Fruit fly (Drosophila melanogaster) whole organism, embryonic: Measurements from ENCODE around the gene CG33668.
A peak's percentile ranks its signal among the peaks of the same experiment; 100 is the strongest.

Experiments
- Abd-B ChIP-seq: fragments of 200-800 bp; sonication (Bioruptor generic); optimal IDR thresholded peaks from 2 replicates; lab custom pipeline; 2018; ENCODE audit warnings: missing biosample characterization, mild to moderate bottlenecking, missing genetic modification characterization, moderate library complexity
- Antp ChIP-seq: fragments of 200-800 bp; sonication (Bioruptor generic); optimal IDR thresholded peaks from 3 replicates; lab custom pipeline; 2016; ENCODE audit warnings: missing biosample characterization, missing genetic modification characterization
- BtbVII ChIP-seq: fragments of 200-800 bp; sonication (Bioruptor generic); optimal IDR thresholded peaks from 3 replicates; lab custom pipeline; 2017; ENCODE audit warnings: missing biosample characterization, mild to moderate bottlenecking, missing genetic modification characterization
- CG10462 ChIP-seq: fragments of 200-800 bp; sonication (Bioruptor generic); optimal IDR thresholded peaks from 2 replicates; lab custom pipeline; 2016; ENCODE audit warnings: missing biosample characterization, missing genetic modification characterization
- CG10543 ChIP-seq: fragments of 200-800 bp; sonication (Bioruptor generic); optimal IDR thresholded peaks from 3 replicates; lab custom pipeline; 2017; ENCODE audit warnings: missing biosample characterization, mild to moderate bottlenecking, missing genetic modification characterization, moderate library complexity
- CG13296 ChIP-seq: fragments of 200-800 bp; sonication (Bioruptor generic); optimal IDR thresholded peaks from 3 replicates; lab custom pipeline; 2018; ENCODE audit warnings: missing biosample characterization, mild to moderate bottlenecking, missing genetic modification characterization
- CG14050 ChIP-seq: fragments of 200-800 bp; sonication (Bioruptor generic); IDR thresholded peaks from 3 replicates; pipeline ENCODE4 v1.3.6; 2022; ENCODE audit warnings: missing biosample characterization, missing genetic modification characterization
- CG14710 ChIP-seq: fragments of 200-800 bp; sonication (Bioruptor generic); optimal IDR thresholded peaks from 3 replicates; lab custom pipeline; 2019; ENCODE audit warnings: missing biosample characterization, mild to moderate bottlenecking, missing genetic modification characterization, moderate library complexity
- CG15073 ChIP-seq: fragments of 200-800 bp; sonication (Bioruptor generic); optimal IDR thresholded peaks from 2 replicates; lab custom pipeline; 2016; ENCODE audit warnings: missing biosample characterization, missing genetic modification characterization
- CG1603 ChIP-seq: fragments of 200-800 bp; sonication (Bioruptor generic); optimal IDR thresholded peaks from 2 replicates; lab custom pipeline; 2019; ENCODE audit warnings: missing biosample characterization, mild to moderate bottlenecking, missing genetic modification characterization, moderate library complexity
- CG16779 ChIP-seq: fragments of 200-800 bp; sonication (Bioruptor generic); IDR thresholded peaks from 2 replicates; pipeline ENCODE4 v1.3.6; 2022; ENCODE audit warnings: missing biosample characterization, missing genetic modification characterization
- CG2678 ChIP-seq: fragments of 200-800 bp; sonication (Bioruptor generic); optimal IDR thresholded peaks from 3 replicates; lab custom pipeline; 2019; ENCODE audit warnings: missing biosample characterization, mild to moderate bottlenecking, missing genetic modification characterization, moderate library complexity
- CG33213 ChIP-seq: fragments of 200-800 bp; sonication (Bioruptor generic); optimal IDR thresholded peaks from 3 replicates; lab custom pipeline; 2016; ENCODE audit warnings: missing biosample characterization, missing genetic modification characterization
- CG3726 ChIP-seq: fragments of 200-800 bp; sonication (Bioruptor generic); IDR thresholded peaks from 3 replicates; pipeline ENCODE4, ENCODE4 v1.3.6; 2022; ENCODE audit warnings: missing biosample characterization, missing genetic modification characterization
- CG3847 ChIP-seq: fragments of 200-800 bp; sonication (Bioruptor generic); IDR thresholded peaks from 2 replicates; pipeline ENCODE4 v1.3.6; 2022; ENCODE audit warnings: missing biosample characterization, missing genetic modification characterization
- CG3995 ChIP-seq: fragments of 200-800 bp; sonication (Bioruptor generic); optimal IDR thresholded peaks from 3 replicates; lab custom pipeline; 2016; ENCODE audit warnings: missing biosample characterization, missing genetic modification characterization
- CG4328 ChIP-seq: fragments of 200-800 bp; sonication (Bioruptor generic); optimal IDR thresholded peaks from 3 replicates; lab custom pipeline; 2017; ENCODE audit warnings: missing biosample characterization, missing genetic modification reagents, missing genetic modification characterization
- CG8388 ChIP-seq: fragments of 200-800 bp; sonication (Bioruptor generic); optimal IDR thresholded peaks from 2 replicates; lab custom pipeline; 2019; ENCODE audit warnings: missing biosample characterization, mild to moderate bottlenecking, missing genetic modification characterization, moderate library complexity
- CG8765 ChIP-seq: fragments of 200-800 bp; sonication (Bioruptor generic); IDR thresholded peaks from 2 replicates; pipeline ENCODE4 v1.3.6; 2022; ENCODE audit warnings: missing biosample characterization, missing genetic modification characterization
- CG9817 ChIP-seq: fragments of 200-800 bp; sonication (Bioruptor generic); optimal IDR thresholded peaks from 2 replicates; lab custom pipeline; 2018; ENCODE audit warnings: missing biosample characterization, mild to moderate bottlenecking, missing genetic modification characterization, moderate library complexity
- Camta ChIP-seq: fragments of 200-800 bp; sonication (Bioruptor generic); optimal IDR thresholded peaks from 2 replicates; lab custom pipeline; 2016; ENCODE audit warnings: missing biosample characterization, missing genetic modification characterization
- Dad ChIP-seq: fragments of 200-800 bp; sonication (Bioruptor generic); optimal IDR thresholded peaks from 3 replicates; lab custom pipeline; 2016; ENCODE audit warnings: missing biosample characterization, missing genetic modification characterization
- Drgx ChIP-seq: fragments of 200-800 bp; sonication (Bioruptor generic); IDR thresholded peaks from 2 replicates; pipeline ENCODE4 v1.3.6; 2022; ENCODE audit warnings: missing biosample characterization, missing genetic modification characterization
- E2f1 ChIP-seq: fragments of 200-800 bp; sonication (Bioruptor generic); IDR thresholded peaks from 2 replicates; pipeline ENCODE4 v1.3.6; 2022; ENCODE audit warnings: missing biosample characterization, missing genetic modification characterization
- Elba2 ChIP-seq: fragments of 200-800 bp; sonication (Bioruptor generic); optimal IDR thresholded peaks from 3 replicates; lab custom pipeline; 2016; ENCODE audit warnings: missing biosample characterization, missing genetic modification characterization
- Ets97D ChIP-seq: fragments of 200-800 bp; sonication (Bioruptor generic); optimal IDR thresholded peaks from 3 replicates; lab custom pipeline; 2016; ENCODE audit warnings: missing biosample characterization, missing genetic modification characterization
- Ptx1 ChIP-seq: fragments of 200-800 bp; sonication (Bioruptor generic); IDR thresholded peaks from 2 replicates; pipeline ENCODE4 v1.3.6; 2022; ENCODE audit warnings: missing biosample characterization, missing genetic modification characterization
- Sry-β ChIP-seq: fragments of 200-800 bp; sonication (Bioruptor generic); optimal IDR thresholded peaks from 2 replicates; lab custom pipeline; 2018; ENCODE audit warnings: missing biosample characterization, mild to moderate bottlenecking, missing genetic modification characterization, moderate library complexity
- YL-1 ChIP-seq: fragments of 200-800 bp; sonication (Bioruptor generic); optimal IDR thresholded peaks from 3 replicates; lab custom pipeline; 2017; ENCODE audit warnings: missing biosample characterization, mild to moderate bottlenecking, missing genetic modification characterization
- caup ChIP-seq: fragments of 200-800 bp; sonication (Bioruptor generic); optimal IDR thresholded peaks from 3 replicates; lab custom pipeline; 2017; ENCODE audit warnings: missing biosample characterization, mild to moderate bottlenecking, missing genetic modification characterization, moderate library complexity; ENCODE audit not compliant: severe bottlenecking
- chif ChIP-seq, 2 experiments: fragments of 200-800 bp; sonication (Bioruptor generic); optimal IDR thresholded peaks; 3 replicates each; lab custom pipeline; 2016; ENCODE audit warnings: missing biosample characterization in 2 of 2, missing genetic modification characterization in 2 of 2
- cwo ChIP-seq: fragments of 200-800 bp; sonication (Bioruptor generic); optimal IDR thresholded peaks from 3 replicates; lab custom pipeline; 2017; ENCODE audit warnings: missing biosample characterization, missing genetic modification characterization, mild to moderate bottlenecking, moderate library complexity, missing genetic modification reagents
- dan ChIP-seq: fragments of 200-800 bp; sonication (Bioruptor generic); IDR thresholded peaks from 2 replicates; pipeline ENCODE4 v1.3.6; 2022; ENCODE audit warnings: missing biosample characterization, missing genetic modification characterization
- dmrt99B ChIP-seq: fragments of 200-800 bp; sonication (Bioruptor generic); optimal IDR thresholded peaks from 2 replicates; lab custom pipeline; 2018; ENCODE audit warnings: missing biosample characterization, mild to moderate bottlenecking, missing genetic modification characterization, moderate library complexity
- ems ChIP-seq: fragments of 200-800 bp; sonication (Bioruptor generic); optimal IDR thresholded peaks from 3 replicates; lab custom pipeline; 2016; ENCODE audit warnings: missing biosample characterization, missing genetic modification characterization
- fd3F ChIP-seq: fragments of 200-800 bp; sonication (Bioruptor generic); optimal IDR thresholded peaks from 2 replicates; lab custom pipeline; 2018; ENCODE audit warnings: missing biosample characterization, mild to moderate bottlenecking, missing genetic modification characterization, moderate library complexity
- gsb ChIP-seq: fragments of 200-800 bp; sonication (Bioruptor generic); IDR thresholded peaks from 2 replicates; pipeline ENCODE4 v1.3.6; 2022; ENCODE audit warnings: missing biosample characterization, missing genetic modification characterization
- h ChIP-seq: fragments of >200 bp; optimal IDR thresholded peaks from 2 replicates; lab custom pipeline; 2017
- hb ChIP-seq: fragments of 200-800 bp; sonication (Bioruptor generic); IDR thresholded peaks from 3 replicates; pipeline ENCODE4 v1.3.6; 2022; ENCODE audit warnings: missing biosample characterization, missing genetic modification characterization; ENCODE audit not compliant: partially characterized antibody
- insv ChIP-seq, 2 experiments: fragments of 200-800 bp; sonication (Bioruptor generic); optimal IDR thresholded peaks; 3 replicates each; lab custom pipeline; 2016 to 2018; ENCODE audit warnings: missing biosample characterization in 2 of 2, missing genetic modification characterization in 2 of 2
- knrl ChIP-seq: fragments of 200-800 bp; sonication (Bioruptor generic); IDR thresholded peaks from 3 replicates; pipeline ENCODE4 v1.3.6; 2022; ENCODE audit warnings: missing biosample characterization, missing genetic modification characterization; ENCODE audit not compliant: partially characterized antibody
- mirr ChIP-seq: fragments of 200-800 bp; sonication (Bioruptor generic); optimal IDR thresholded peaks from 3 replicates; lab custom pipeline; 2018; ENCODE audit warnings: missing biosample characterization, mild to moderate bottlenecking, missing genetic modification characterization
- pho ChIP-seq: fragments of 200-800 bp; sonication (Bioruptor generic); optimal IDR thresholded peaks from 2 replicates; lab custom pipeline; 2016; ENCODE audit warnings: missing biosample characterization, missing genetic modification characterization
- psq ChIP-seq: fragments of 200-800 bp; sonication (Bioruptor generic); optimal IDR thresholded peaks from 2 replicates; lab custom pipeline; 2017; ENCODE audit warnings: missing biosample characterization, missing genetic modification characterization
- ro ChIP-seq: fragments of 200-800 bp; sonication (Bioruptor generic); IDR thresholded peaks from 2 replicates; pipeline ENCODE4 v1.3.6; 2022; ENCODE audit warnings: missing biosample characterization, missing genetic modification characterization
- sens ChIP-seq: fragments of 200-800 bp; sonication (Bioruptor generic); peaks from one replicate; lab custom pipeline; 2016; ENCODE audit warnings: missing biosample characterization, missing genetic modification characterization
- stc ChIP-seq: fragments of 200-800 bp; sonication (Bioruptor generic); IDR thresholded peaks from 2 replicates; pipeline ENCODE4 v1.3.6; 2022; ENCODE audit warnings: missing biosample characterization, missing genetic modification characterization
- sug ChIP-seq: fragments of 200-800 bp; optimal IDR thresholded peaks from 2 replicates; lab custom pipeline; 2019; ENCODE audit warnings: missing biosample characterization, mild to moderate bottlenecking, missing genetic modification characterization, moderate library complexity
- trh ChIP-seq: fragments of 200-800 bp; sonication (Bioruptor generic); optimal IDR thresholded peaks from 2 replicates; lab custom pipeline; 2016; ENCODE audit warnings: missing biosample characterization, missing genetic modification characterization
- unc-4 ChIP-seq: fragments of 200-800 bp; sonication (Bioruptor generic); IDR thresholded peaks from 2 replicates; pipeline ENCODE4 v1.3.6; 2022; ENCODE audit warnings: missing biosample characterization, missing genetic modification characterization; ENCODE audit not compliant: partially characterized antibody
- unpg ChIP-seq: fragments of 200-800 bp; sonication (Bioruptor generic); optimal IDR thresholded peaks from 3 replicates; lab custom pipeline; 2018; ENCODE audit warnings: missing biosample characterization, mild to moderate bottlenecking, missing genetic modification characterization, moderate library complexity
- vfl ChIP-seq: fragments of 200-800 bp; sonication (Bioruptor generic); optimal IDR thresholded peaks from 2 replicates; lab custom pipeline; 2016; ENCODE audit warnings: missing biosample characterization, missing genetic modification characterization

The CG33668 gene

dm6 chrX:6439495-6439894 lies 20.3 kb upstream of the CG33668 start (continued):
- TF ChIP-seq dmrt99B (tag; lab: Kevin White, UChicago) = peak; percentile 64
- no peak for TF ChIP-seq CG8765 (GFP tag; lab: Robert Waterston, UW)
- TF ChIP-seq E2f1 (GFP tag; lab: Robert Waterston, UW) = peak; percentile 47; the same call in 1 of the 2 replicates
- peak; percentile 29; the same call in 1 of the 2 replicates for TF ChIP-seq CG3847 (GFP tag; lab: Robert Waterston, UW)
- no peak for TF ChIP-seq CG1603 (tag; lab: Kevin White, UChicago)
- no peak for TF ChIP-seq pho (GFP tag; lab: Kevin White, UChicago)
- TF ChIP-seq Antp (GFP tag; lab: Kevin White, UChicago) = no peak
- no peak for TF ChIP-seq hb (GFP tag; lab: Robert Waterston, UW)
- 0 out of 2 replicates have a peak, but pooled peaks have one; percentile 7 for TF ChIP-seq ro (GFP tag; lab: Robert Waterston, UW)
- TF ChIP-seq Elba2 = no peak
- TF ChIP-seq Ptx1 = peak; percentile 64
- TF ChIP-seq sug (tag; lab: Kevin White, UChicago) = peak; percentile 21
- no peak for TF ChIP-seq fd3F (GFP tag; lab: Kevin White, UChicago)
- 0 out of 2 replicates have a peak, but pooled peaks have one; percentile 57 for TF ChIP-seq stc
- TF ChIP-seq ems = no peak
- TF ChIP-seq Drgx (GFP tag; lab: Robert Waterston, UW) = peak; percentile 25; the same call in 1 of the 2 replicates
- no peak for TF ChIP-seq CG3726
- TF ChIP-seq CG16779 = 0 out of 2 replicates have a peak, but pooled peaks have one; percentile 13
- TF ChIP-seq chif (GFP tag; optimal IDR thresholded peaks at IDR 0.05; lab: Kevin White, UChicago) = no peak
- TF ChIP-seq CG33213 (GFP tag; lab: Kevin White, UChicago) = no peak
- no peak for TF ChIP-seq CG14050 (GFP tag; lab: Robert Waterston, UW)
- TF ChIP-seq sens (GFP tag; lab: Kevin White, UChicago) = peak; percentile 39
- no peak for TF ChIP-seq CG9817 (tag; lab: Kevin White, UChicago)
- TF ChIP-seq Dad = no peak
- TF ChIP-seq BtbVII = peak; percentile 40
- TF ChIP-seq CG3995 = no peak
- no peak for TF ChIP-seq CG10462 (GFP tag; lab: Kevin White, UChicago)
- no peak for TF ChIP-seq Abd-B (GFP tag; lab: Kevin White, UChicago)
- TF ChIP-seq CG14710 (tag; lab: Kevin White, UChicago) = no peak
- TF ChIP-seq Sry-β = no peak
- TF ChIP-seq Ets97D (GFP tag; lab: Kevin White, UChicago) = no peak
- peak; percentile 73 for TF ChIP-seq CG2678
- no peak for TF ChIP-seq CG4328 (GFP tag; lab: Kevin White, UChicago)
- TF ChIP-seq mirr (GFP tag; lab: Kevin White, UChicago) = no peak
- TF ChIP-seq CG15073 (GFP tag; lab: Kevin White, UChicago) = no peak
- peak; percentile 63 for TF ChIP-seq cwo (GFP tag; lab: Kevin White, UChicago)
- peak; percentile 65 for TF ChIP-seq CG13296 (GFP tag; lab: Kevin White, UChicago)
- TF ChIP-seq CG8388 (GFP tag; lab: Kevin White, UChicago) = no peak
- no peak for TF ChIP-seq h
- TF ChIP-seq caup (GFP tag; lab: Kevin White, UChicago) = peak; percentile 45
- TF ChIP-seq vfl (GFP tag; lab: Kevin White, UChicago) = no peak
- no peak for TF ChIP-seq trh (GFP tag; lab: Kevin White, UChicago)
- TF ChIP-seq knrl (GFP tag; lab: Robert Waterston, UW) = 0 out of 3 replicates have a peak, but pooled peaks have one; percentile 33
- no peak for TF ChIP-seq psq (GFP tag; lab: Kevin White, UChicago)
- TF ChIP-seq unc-4 = no peak
- TF ChIP-seq YL-1 (GFP tag; lab: Kevin White, UChicago) = no peak
- peak; percentile 53 for TF ChIP-seq gsb (GFP tag; lab: Robert Waterston, UW)
- TF ChIP-seq CG10543 (GFP tag; lab: Kevin White, UChicago) = no peak
- no peak for TF ChIP-seq Camta
- TF ChIP-seq dan (GFP tag; lab: Robert Waterston, UW) = no peak
- TF ChIP-seq unpg (GFP tag; lab: Kevin White, UChicago) = no peak
- TF ChIP-seq insv (GFP tag; optimal IDR thresholded peaks at IDR 0.05; lab: Kevin White, UChicago) = no peak
